Worm (Caenorhabditis elegans): ENCODE results near the gene mob-1.

Gene mob-1

ce11 chrIV:11867652-11868232 lies 7.4 kb downstream of the mob-1 start:
- TF ChIP-seq unc-62 (GFP tag; optimal IDR thresholded peaks at IDR 0.05 in 1 of 2) = no peak
- TF ChIP-seq unc-62 (tag; optimal IDR thresholded peaks at IDR 0.05) = no peak
- TF ChIP-seq dmd-8 (GFP tag; IDR thresholded peaks at IDR 0.05) = 0 out of 2 replicates have a peak, but pooled peaks have one; percentile 42

ce11 chrIV:11868452-11868851 lies 8.1 kb downstream of the mob-1 start:
- TF ChIP-seq aha-1 (tag) (peak; percentile 53), ceh-28 (tag; optimal IDR thresholded peaks at IDR 0.05) (no peak), madf-5 (GFP tag; IDR thresholded peaks at IDR 0.05) (no peak), unc-62 (GFP tag; optimal IDR thresholded peaks at IDR 0.05 in 1 of 2) (peak in 1 of 2 experiments; percentile 65), unc-62 (tag; optimal IDR thresholded peaks at IDR 0.05) (no peak)

ce11 chrIV:11871083-11871482 lies 10.7 kb downstream of the mob-1 start:
- TF ChIP-seq ceh-28 (tag; optimal IDR thresholded peaks at IDR 0.05) (peak; percentile 9), vab-7 (GFP tag; IDR thresholded peaks at IDR 0.05) (no peak), nhr-10 (tag; optimal IDR thresholded peaks at IDR 0.05) (no peak), ces-1 (GFP tag; optimal IDR thresholded peaks at IDR 0.05) (no peak), ztf-11 (tag; optimal IDR thresholded peaks at IDR 0.05) (no peak), nhr-11 (tag; optimal IDR thresholded peaks at IDR 0.05) (peak; percentile 33), rbr-2 (tag; optimal IDR thresholded peaks at IDR 0.05) (peak; percentile 67), hlh-30 (tag; optimal IDR thresholded peaks at IDR 0.05; ENCODE audit: insufficient read depth) (peak; percentile 15), php-3 (GFP tag; IDR thresholded peaks at IDR 0.05) (no peak), cey-2 (tag; optimal IDR thresholded peaks at IDR 0.05; ENCODE audit: borderline replicate concordance, insufficient read depth) (no peak), ceh-82 (tag; optimal IDR thresholded peaks at IDR 0.05) (no peak), aha-1 (tag) (peak; percentile 53), mes-2 (tag; optimal IDR thresholded peaks at IDR 0.05; ENCODE audit: poor library complexity, severe bottlenecking) (peak; percentile 18), snpc-4 (tag; optimal IDR thresholded peaks at IDR 0.05) (no peak), ceh-62 (tag; optimal IDR thresholded peaks at IDR 0.05) (no peak), mep-1 (tag; optimal IDR thresholded peaks at IDR 0.05) (peak; percentile 35), zip-2 (tag; optimal IDR thresholded peaks at IDR 0.05) (no peak), ZK546.5 (tag; optimal IDR thresholded peaks at IDR 0.05) (no peak), set-16 (GFP tag; IDR thresholded peaks at IDR 0.05) (peak; percentile 76), ceh-20 (GFP tag; IDR thresholded peaks at IDR 0.05) (0 out of 2 replicates have a peak, but pooled peaks have one; percentile 26), arid-1 (GFP tag; conservative IDR thresholded peaks at IDR 0.05) (no peak), lsy-2 (tag; optimal IDR thresholded peaks at IDR 0.05) (peak in 1 of 2 experiments; percentile 30), hmg-1.1 (GFP tag; IDR thresholded peaks at IDR 0.05) (peak; percentile 53), F37D6.2 (tag; optimal IDR thresholded peaks at IDR 0.05) (peak; percentile 5), mdl-1 (tag; optimal IDR thresholded peaks at IDR 0.05) (peak in 1 of 2 experiments; percentile 14)

ce11 chrIV:11871898-11872297 lies 11.5 kb downstream of the mob-1 start:
- no peak for TF ChIP-seq pqm-1 (tag; optimal IDR thresholded peaks at IDR 0.05)
- TF ChIP-seq F10B5.3 (tag; optimal IDR thresholded peaks at IDR 0.05) = no peak
- peak in 1 of 2 experiments; percentile 39 for TF ChIP-seq unc-62 (GFP tag; optimal IDR thresholded peaks at IDR 0.05 in 1 of 2)
- TF ChIP-seq unc-62 (tag; optimal IDR thresholded peaks at IDR 0.05) = no peak

ce11 chrIV:11877674-11878073 lies 17.3 kb downstream of the mob-1 start, which contains the start of gene pph-2:
pph-2 (minus strand) TSS chrIV:11877774.
- TF ChIP-seq D1046.2 (GFP tag; IDR thresholded peaks at IDR 0.05) = no peak
- TF ChIP-seq mxl-3 (GFP tag; optimal IDR thresholded peaks at IDR 0.05) = no peak
- TF ChIP-seq egl-43 (GFP tag; IDR thresholded peaks at IDR 0.05) = no peak
- TF ChIP-seq arid-1 (GFP tag; conservative IDR thresholded peaks at IDR 0.05) = no peak
- TF ChIP-seq rbr-2 (tag; optimal IDR thresholded peaks at IDR 0.05) = no peak
- no peak for TF ChIP-seq nhr-48 (tag; optimal IDR thresholded peaks at IDR 0.05)
- TF ChIP-seq nhr-6 (tag; optimal IDR thresholded peaks at IDR 0.05) = no peak
- no peak for TF ChIP-seq ztf-7 (tag; optimal IDR thresholded peaks at IDR 0.05)
